Fruit fly (Drosophila melanogaster): ENCODE measurements around the gene CG14383.

CG14383 gene

dm6 chr3R:13012351-13012750, 24.0 kb upstream of the CG14383 start:
- no peak for TF ChIP-seq CTCF (optimal IDR thresholded peaks at IDR 0.05)
- no peak for TF ChIP-seq CG8478 (optimal IDR thresholded peaks at IDR 0.05)

- TF ChIP-seq CTCF (optimal IDR thresholded peaks at IDR 0.05) (no peak), CG8478 (optimal IDR thresholded peaks at IDR 0.05) (no peak)
Observed at dm6 chr3R:13011621-13011963, 23.3 kb upstream of the CG14383 start, which contains the start of gene CtBP. CtBP (plus strand) TSS chr3R:13011649.

dm6 chr3R:13010905-13011620, 22.8 kb upstream of the CG14383 start, which contains the start of gene CG8031:
CG8031 (minus strand) TSS chr3R:13011310.
- TF ChIP-seq CG8478 (optimal IDR thresholded peaks at IDR 0.05), result no peak
- TF ChIP-seq CTCF (optimal IDR thresholded peaks at IDR 0.05), result no peak

dm6 chr3R:13009595-13009994, 21.3 kb upstream of the CG14383 start, which contains the start of gene CG11656:
CG11656 (plus strand) TSS chr3R:13009895.
- TF ChIP-seq CTCF (optimal IDR thresholded peaks at IDR 0.05), result no peak
- TF ChIP-seq CG8478 (optimal IDR thresholded peaks at IDR 0.05), result no peak

dm6 chr3R:12998234-12998591, 9.9 kb upstream of the CG14383 start:
- TF ChIP-seq CG8478 (optimal IDR thresholded peaks at IDR 0.05), result no peak
- TF ChIP-seq CTCF (optimal IDR thresholded peaks at IDR 0.05), result no peak

dm6 chr3R:12997550-12998233, 9.4 kb upstream of the CG14383 start, which contains the start of the genes CG17327, CG44194 and CG7518:
CG17327 (minus strand) TSS chr3R:12997726.
CG44194 (minus strand) TSS chr3R:12997726.
CG7518 (plus strand) TSS chr3R:12998089.
- no peak for TF ChIP-seq CTCF (optimal IDR thresholded peaks at IDR 0.05)

dm6 chr3R:12995522-12995921, 7.2 kb upstream of the CG14383 start, which contains the start of gene CG7488:
CG7488 (plus strand) TSS chr3R:12995620.
- TF ChIP-seq CG8478 (optimal IDR thresholded peaks at IDR 0.05), result no peak
- no peak for TF ChIP-seq CTCF (optimal IDR thresholded peaks at IDR 0.05)

dm6 chr3R:12995047-12995446, 6.7 kb upstream of the CG14383 start, which contains the start of gene yellow-f2:
yellow-f2 (minus strand) TSS chr3R:12995147.
- TF ChIP-seq CTCF (optimal IDR thresholded peaks at IDR 0.05) (no peak), CG8478 (optimal IDR thresholded peaks at IDR 0.05) (no peak)

dm6 chr3R:12993018-12993417, 4.7 kb upstream of the CG14383 start, which contains the start of gene yellow-f:
yellow-f (minus strand) TSS chr3R:12993201.
- no peak for TF ChIP-seq CTCF (optimal IDR thresholded peaks at IDR 0.05)
- TF ChIP-seq CG8478 (optimal IDR thresholded peaks at IDR 0.05), result no peak

dm6 chr3R:12985828-12986530, 2.3 kb downstream of the CG14383 start, which contains the start of gene CG31342:
CG31342 (plus strand) TSS chr3R:12986041.
- no peak for TF ChIP-seq CTCF (optimal IDR thresholded peaks at IDR 0.05)
- no peak for TF ChIP-seq CG8478 (optimal IDR thresholded peaks at IDR 0.05)

- no peak for TF ChIP-seq CG8478 (optimal IDR thresholded peaks at IDR 0.05)
- TF ChIP-seq CTCF (optimal IDR thresholded peaks at IDR 0.05), result no peak
Observed at dm6 chr3R:12982982-12983633, 5.2 kb downstream of the CG14383 start.

dm6 chr3R:12982167-12982981, 5.9 kb downstream of the CG14383 start:
- TF ChIP-seq CTCF (optimal IDR thresholded peaks at IDR 0.05) (no peak), CG8478 (optimal IDR thresholded peaks at IDR 0.05) (no peak)

- TF ChIP-seq CTCF (optimal IDR thresholded peaks at IDR 0.05) (no peak), CG8478 (optimal IDR thresholded peaks at IDR 0.05) (no peak)
Observed at dm6 chr3R:12981334-12982166, 6.8 kb downstream of the CG14383 start.
